Fruit fly (Drosophila melanogaster) whole organism, embryonic: ENCODE results near the gene Uba4.

ENCODE experiments used
- ATbp ChIP-seq: fragments of 200-800 bp; sonication (Bioruptor generic); optimal IDR thresholded peaks from 2 replicates; lab custom pipeline; 2017; ENCODE audit warnings: missing biosample characterization, mild to moderate bottlenecking, missing genetic modification characterization, missing genetic modification reagents
- B-H1 ChIP-seq: fragments of 200-800 bp; sonication (Bioruptor generic); IDR thresholded peaks from 3 replicates; pipeline ENCODE4 v1.3.6; 2022; ENCODE audit warnings: missing biosample characterization, missing genetic modification characterization
- BtbVII ChIP-seq: fragments of 200-800 bp; sonication (Bioruptor generic); optimal IDR thresholded peaks from 3 replicates; lab custom pipeline; 2017; ENCODE audit warnings: missing biosample characterization, mild to moderate bottlenecking, missing genetic modification characterization
- CG10147 ChIP-seq: fragments of 200-800 bp; sonication (Bioruptor generic); optimal IDR thresholded peaks from 2 replicates; lab custom pipeline; 2019; ENCODE audit warnings: missing biosample characterization, mild to moderate bottlenecking, missing genetic modification characterization, moderate library complexity
- CG10366 ChIP-seq: fragments of 200-800 bp; sonication (Bioruptor generic); IDR thresholded peaks from 2 replicates; pipeline ENCODE4 v1.3.6; 2022; ENCODE audit warnings: missing biosample characterization, missing genetic modification characterization
- CG12659 ChIP-seq: fragments of 200-800 bp; sonication (Bioruptor generic); optimal IDR thresholded peaks from 3 replicates; lab custom pipeline; 2017; ENCODE audit warnings: mild to moderate bottlenecking, missing biosample characterization, missing genetic modification reagents, missing genetic modification characterization
- CG15601 ChIP-seq: fragments of 200-800 bp; sonication (Bioruptor generic); optimal IDR thresholded peaks from 3 replicates; lab custom pipeline; 2019; ENCODE audit warnings: missing biosample characterization, mild to moderate bottlenecking, missing genetic modification characterization, moderate library complexity
- CG17186 ChIP-seq: fragments of 200-800 bp; sonication (Bioruptor generic); optimal IDR thresholded peaks from 3 replicates; lab custom pipeline; 2017; ENCODE audit warnings: missing biosample characterization, missing genetic modification reagents, missing genetic modification characterization
- CG17328 ChIP-seq: fragments of 200-800 bp; sonication (Bioruptor generic); IDR thresholded peaks from 2 replicates; pipeline ENCODE4 v1.3.6; 2022; ENCODE audit warnings: missing biosample characterization, missing genetic modification characterization
- CG17385 ChIP-seq: fragments of 200-800 bp; sonication (Bioruptor generic); optimal IDR thresholded peaks from 3 replicates; lab custom pipeline; 2018; ENCODE audit warnings: missing biosample characterization, mild to moderate bottlenecking, missing genetic modification characterization
- CG17568 ChIP-seq: fragments of 200-800 bp; sonication (Bioruptor generic); optimal IDR thresholded peaks from 2 replicates; lab custom pipeline; 2018; ENCODE audit warnings: missing biosample characterization, mild to moderate bottlenecking, missing genetic modification characterization, moderate library complexity
- CG17912 ChIP-seq: fragments of 200-800 bp; sonication (Bioruptor generic); optimal IDR thresholded peaks from 2 replicates; lab custom pipeline; 2018; ENCODE audit warnings: missing biosample characterization, mild to moderate bottlenecking, missing genetic modification characterization
- CG1832 ChIP-seq: fragments of 200-800 bp; sonication (Bioruptor generic); optimal IDR thresholded peaks from 2 replicates; lab custom pipeline; 2017; ENCODE audit warnings: missing biosample characterization, mild to moderate bottlenecking, missing genetic modification characterization, inconsistent platforms
- CG18764 ChIP-seq: fragments of 200-800 bp; sonication (Bioruptor generic); optimal IDR thresholded peaks from 3 replicates; lab custom pipeline; 2016; ENCODE audit warnings: missing biosample characterization, missing genetic modification characterization
- CG3281 ChIP-seq: fragments of 200-800 bp; sonication (Bioruptor generic); optimal IDR thresholded peaks from 3 replicates; lab custom pipeline; 2017; ENCODE audit warnings: missing biosample characterization, mild to moderate bottlenecking, missing genetic modification characterization
- CG34224 ChIP-seq: fragments of 200-800 bp; sonication (Bioruptor generic); IDR thresholded peaks from 3 replicates; pipeline ENCODE4 v1.3.6; 2022; ENCODE audit warnings: missing biosample characterization, missing genetic modification characterization; ENCODE audit not compliant: partially characterized antibody
- CG3726 ChIP-seq: fragments of 200-800 bp; sonication (Bioruptor generic); IDR thresholded peaks from 3 replicates; pipeline ENCODE4, ENCODE4 v1.3.6; 2022; ENCODE audit warnings: missing biosample characterization, missing genetic modification characterization
- CG3838 ChIP-seq: fragments of 200-800 bp; sonication (Bioruptor generic); optimal IDR thresholded peaks from 3 replicates; lab custom pipeline; 2016; ENCODE audit warnings: missing biosample characterization, missing genetic modification characterization
- CG4404 ChIP-seq: fragments of 200-800 bp; sonication (Bioruptor generic); IDR thresholded peaks from 2 replicates; pipeline ENCODE4 v1.3.6; 2022; ENCODE audit warnings: missing biosample characterization, missing genetic modification characterization
- CG6654 ChIP-seq: fragments of 200-800 bp; sonication (Bioruptor generic); optimal IDR thresholded peaks from 2 replicates; lab custom pipeline; 2017; ENCODE audit warnings: missing biosample characterization, mild to moderate bottlenecking, missing genetic modification characterization
- CG7357 ChIP-seq: fragments of 200-800 bp; sonication (Bioruptor generic); IDR thresholded peaks from 3 replicates; pipeline ENCODE4 v1.3.6; 2022; ENCODE audit warnings: missing biosample characterization, missing genetic modification characterization
- CG8478 ChIP-seq: fragments of >200 bp; optimal IDR thresholded peaks from 2 replicates; lab custom pipeline; 2018
- CG9437 ChIP-seq: fragments of 200-800 bp; sonication (Bioruptor generic); optimal IDR thresholded peaks from 2 replicates; lab custom pipeline; 2018; ENCODE audit warnings: missing biosample characterization, mild to moderate bottlenecking, missing genetic modification characterization
- Dbx ChIP-seq: fragments of 200-800 bp; sonication (Bioruptor generic); IDR thresholded peaks from 3 replicates; pipeline ENCODE4 v1.3.6; 2022; ENCODE audit warnings: missing biosample characterization, missing genetic modification characterization
- Dref ChIP-seq: fragments of 200-800 bp; sonication (Bioruptor generic); IDR thresholded peaks from 2 replicates; pipeline ENCODE4 v1.3.6; 2022; ENCODE audit warnings: missing biosample characterization, missing genetic modification characterization
- Eip74EF ChIP-seq, 2 experiments: fragments of 200-800 bp in 1 of 2; fragments of >200 bp in 1 of 2; sonication (Bioruptor generic) in 1 of 2; optimal IDR thresholded peaks; 2 replicates each; lab custom pipeline; 2017 to 2019; ENCODE audit warnings: missing biosample characterization in 2 of 2, missing genetic modification characterization in 2 of 2, mild to moderate bottlenecking in 1 of 2, moderate library complexity in 1 of 2
- Gsc ChIP-seq: fragments of 200-800 bp; sonication (Bioruptor generic); IDR thresholded peaks from 2 replicates; pipeline ENCODE4 v1.3.6; 2022; ENCODE audit warnings: missing biosample characterization, missing genetic modification characterization
- H2.0 ChIP-seq: fragments of 200-800 bp; sonication (Bioruptor generic); IDR thresholded peaks from 2 replicates; pipeline ENCODE4 v1.3.6; 2022; ENCODE audit warnings: missing biosample characterization, missing genetic modification characterization
- HLH4C ChIP-seq: fragments of 200-800 bp; sonication (Bioruptor generic); IDR thresholded peaks from 3 replicates; pipeline ENCODE4 v1.3.6; 2022; ENCODE audit warnings: missing biosample characterization, missing genetic modification characterization; ENCODE audit not compliant: partially characterized antibody
- Hmr ChIP-seq: fragments of 200-800 bp; sonication (Bioruptor generic); optimal IDR thresholded peaks from 3 replicates; lab custom pipeline; 2017; ENCODE audit warnings: mild to moderate bottlenecking, missing biosample characterization, missing genetic modification reagents, missing genetic modification characterization
- Hr3 ChIP-seq: fragments of 200-800 bp; sonication (Bioruptor generic); optimal IDR thresholded peaks from 3 replicates; lab custom pipeline; 2016; ENCODE audit warnings: missing biosample characterization, missing genetic modification characterization
- Hr39 ChIP-seq: fragments of >200 bp; optimal IDR thresholded peaks from 2 replicates; lab custom pipeline; 2017
- Lhr ChIP-seq: fragments of 200-800 bp; sonication (Bioruptor generic); optimal IDR thresholded peaks from 3 replicates; lab custom pipeline; 2017; ENCODE audit warnings: mild to moderate bottlenecking, missing biosample characterization, missing genetic modification reagents, missing genetic modification characterization
- NFAT ChIP-seq: fragments of 200-800 bp; sonication (Bioruptor generic); IDR thresholded peaks from 2 replicates; pipeline ENCODE4 v1.3.6; 2022; ENCODE audit warnings: missing biosample characterization, missing genetic modification characterization
- NK7.1 ChIP-seq: fragments of 200-800 bp; sonication (Bioruptor generic); optimal IDR thresholded peaks from 3 replicates; lab custom pipeline; 2016; ENCODE audit warnings: missing biosample characterization, missing genetic modification characterization
- Nf-YC ChIP-seq: fragments of 200-800 bp; optimal IDR thresholded peaks from 3 replicates; lab custom pipeline; 2019; ENCODE audit warnings: missing biosample characterization, mild to moderate bottlenecking, missing genetic modification characterization, moderate library complexity
- TFAM ChIP-seq: fragments of 200-800 bp; sonication (Bioruptor generic); optimal IDR thresholded peaks from 2 replicates; lab custom pipeline; 2017; ENCODE audit warnings: missing biosample characterization, missing genetic modification characterization, inconsistent platforms
- az2 ChIP-seq: fragments of 200-800 bp; sonication (Bioruptor generic); optimal IDR thresholded peaks from 3 replicates; lab custom pipeline; 2016; ENCODE audit warnings: missing biosample characterization, missing genetic modification characterization
- chn ChIP-seq: fragments of 200-800 bp; sonication (Bioruptor generic); optimal IDR thresholded peaks from 2 replicates; lab custom pipeline; 2016; ENCODE audit warnings: missing biosample characterization, missing genetic modification characterization
- dysf ChIP-seq: fragments of 200-800 bp; sonication (Bioruptor generic); IDR thresholded peaks from 3 replicates; pipeline ENCODE4 v1.3.6; 2022; ENCODE audit warnings: missing biosample characterization, missing genetic modification characterization
- gt ChIP-seq: fragments of 200-800 bp; sonication (Bioruptor generic); IDR thresholded peaks from 2 replicates; pipeline ENCODE4 v1.3.6; 2022; ENCODE audit warnings: missing biosample characterization, missing genetic modification characterization
- ham ChIP-seq: fragments of 200-800 bp; sonication (Bioruptor generic); IDR thresholded peaks from 2 replicates; pipeline ENCODE4 v1.3.6; 2022; ENCODE audit warnings: missing biosample characterization, missing genetic modification characterization
- hkb ChIP-seq, 2 experiments: fragments of 200-800 bp in 1 of 2; fragments of >200 bp in 1 of 2; sonication (Bioruptor generic) in 1 of 2; IDR thresholded peaks in 1 of 2; optimal IDR thresholded peaks in 1 of 2; 2 replicates each; pipeline versions ENCODE4 v1.3.6 to Lab custom; 2017 to 2022; ENCODE audit warnings: missing biosample characterization in 1 of 2, missing genetic modification characterization in 1 of 2
- jigr1 ChIP-seq: fragments of 200-800 bp; sonication (Bioruptor generic); IDR thresholded peaks from 3 replicates; pipeline ENCODE4 v1.3.6; 2022; ENCODE audit warnings: missing biosample characterization, missing genetic modification characterization
- ken ChIP-seq: fragments of 200-800 bp; sonication (Bioruptor generic); IDR thresholded peaks from 3 replicates; pipeline ENCODE4 v1.3.6; 2022; ENCODE audit warnings: missing biosample characterization, missing genetic modification characterization
- lab ChIP-seq: fragments of 200-800 bp; sonication (Bioruptor generic); optimal IDR thresholded peaks from 3 replicates; lab custom pipeline; 2017; ENCODE audit warnings: missing biosample characterization, missing genetic modification characterization, mild to moderate bottlenecking, moderate library complexity, missing genetic modification reagents
- maf-S ChIP-seq: fragments of 200-800 bp; sonication (Bioruptor generic); optimal IDR thresholded peaks from 2 replicates; lab custom pipeline; 2016; ENCODE audit warnings: missing biosample characterization, missing genetic modification characterization
- nom ChIP-seq: fragments of 200-800 bp; sonication (Bioruptor generic); optimal IDR thresholded peaks from 2 replicates; lab custom pipeline; 2017; ENCODE audit warnings: missing biosample characterization, missing genetic modification characterization, mild to moderate bottlenecking, moderate library complexity, missing genetic modification reagents
- p53 ChIP-seq: fragments of 200-800 bp; sonication (Bioruptor generic); optimal IDR thresholded peaks from 2 replicates; lab custom pipeline; 2016; ENCODE audit warnings: missing biosample characterization, missing genetic modification characterization
- pfk ChIP-seq: fragments of 200-800 bp; sonication (Bioruptor generic); optimal IDR thresholded peaks from 2 replicates; lab custom pipeline; 2018; ENCODE audit warnings: missing biosample characterization, mild to moderate bottlenecking, missing genetic modification characterization, moderate library complexity
- shn ChIP-seq: fragments of 200-800 bp; sonication (Bioruptor generic); optimal IDR thresholded peaks from 3 replicates; lab custom pipeline; 2016; ENCODE audit warnings: missing biosample characterization, missing genetic modification characterization
- wdn ChIP-seq: fragments of 200-800 bp; sonication (Bioruptor generic); IDR thresholded peaks from 2 replicates; pipeline ENCODE4 v1.3.6; 2022; ENCODE audit warnings: missing biosample characterization, missing genetic modification characterization

Gene Uba4

dm6 chr2L:8528951-8529430, 11.8 kb downstream of the Uba4 start, which contains the start of gene CG17834 (continued):
- TF ChIP-seq CG3838 (no peak), dysf (GFP tag; lab: Robert Waterston, UW) (no peak), CG9437 (GFP tag; lab: Kevin White, UChicago) (no peak), CG10366 (GFP tag; lab: Robert Waterston, UW) (no peak), hkb (optimal IDR thresholded peaks at IDR 0.05; lab: Kevin White, UChicago) (no peak), hkb (GFP tag; IDR thresholded peaks at IDR 0.05; lab: Robert Waterston, UW) (no peak), H2.0 (GFP tag; lab: Robert Waterston, UW) (no peak), jigr1 (no peak), CG17568 (GFP tag; lab: Kevin White, UChicago) (no peak), Nf-YC (tag; lab: Kevin White, UChicago) (peak; percentile 77), BtbVII (GFP tag; lab: Kevin White, UChicago) (no peak), CG12659 (GFP tag; lab: Kevin White, UChicago) (no peak), B-H1 (GFP tag; lab: Robert Waterston, UW) (no peak), nom (GFP tag; lab: Kevin White, UChicago) (peak; percentile 65), CG4404 (GFP tag; lab: Robert Waterston, UW) (no peak), p53 (GFP tag; lab: Kevin White, UChicago) (no peak), maf-S (GFP tag; lab: Kevin White, UChicago) (no peak), gt (GFP tag; lab: Robert Waterston, UW) (no peak), Gsc (GFP tag; lab: Robert Waterston, UW) (no peak), ham (GFP tag; lab: Robert Waterston, UW) (no peak), ATbp (no peak), CG1832 (GFP tag; lab: Kevin White, UChicago) (no peak), Hr3 (no peak), HLH4C (no peak), CG10147 (GFP tag; lab: Kevin White, UChicago) (no peak), CG17912 (GFP tag; lab: Kevin White, UChicago) (no peak), chn (no peak), TFAM (GFP tag; lab: Kevin White, UChicago) (no peak), CG17328 (GFP tag; lab: Robert Waterston, UW) (no peak), lab (GFP tag; lab: Kevin White, UChicago) (peak; percentile 71), CG6654 (GFP tag; lab: Kevin White, UChicago) (no peak), Eip74EF (GFP tag; optimal IDR thresholded peaks at IDR 0.05; lab: Kevin White, UChicago) (peak in 1 of 2 experiments; percentile 33), CG8478 (lab: Kevin White, UChicago) (no peak), ken (GFP tag; lab: Robert Waterston, UW) (no peak), CG18764 (no peak), CG3726 (no peak), Dbx (GFP tag; lab: Robert Waterston, UW) (peak; percentile 21; the same call in 1 of the 3 replicates), CG34224 (no peak; the same call in 2 of the 3 replicates), CG7357 (GFP tag; lab: Robert Waterston, UW) (no peak), CG15601 (tag; lab: Kevin White, UChicago) (no peak), CG3281 (GFP tag; lab: Kevin White, UChicago) (no peak), CG17385 (no peak), Hmr (GFP tag; lab: Kevin White, UChicago) (peak; percentile 10), pfk (GFP tag; lab: Kevin White, UChicago) (no peak), wdn (no peak), az2 (no peak), NK7.1 (GFP tag; lab: Kevin White, UChicago) (no peak), Lhr (GFP tag; lab: Kevin White, UChicago) (no peak), Hr39 (no peak), NFAT (GFP tag; lab: Robert Waterston, UW) (peak; percentile 43; the same call in 1 of the 2 replicates), shn (GFP tag; lab: Kevin White, UChicago) (no peak), Dref (no peak), CG17186 (no peak)
